Fruit fly (Drosophila melanogaster) whole organism: Measurements from ENCODE around the gene SWIP.

Experiments
- CG8478 ChIP-seq: fragments of >200 bp; optimal IDR thresholded peaks from 2 replicates; lab custom pipeline; 2018; ENCODE audit warnings: inconsistent platforms
- Dll ChIP-seq: fragments of >200 bp; optimal IDR thresholded peaks from 2 replicates; lab custom pipeline; 2017
- EcR ChIP-seq, 2 experiments: fragments of >200 bp; optimal IDR thresholded peaks; 2 replicates each; lab custom pipeline; 2017; ENCODE audit warnings: missing biosample characterization in 2 of 2, missing genetic modification characterization in 2 of 2, missing genetic modification reagents in 2 of 2
- pan ChIP-seq: fragments of >200 bp; optimal IDR thresholded peaks from 2 replicates; lab custom pipeline; 2017
- psq ChIP-seq: fragments of >200 bp; optimal IDR thresholded peaks from 2 replicates; lab custom pipeline; 2017
- usp ChIP-seq: fragments of >200 bp; optimal IDR thresholded peaks from 2 replicates; lab custom pipeline; 2017; ENCODE audit warnings: missing biosample characterization, missing genetic modification characterization, mixed read lengths

- TF ChIP-seq EcR (GFP tag; optimal IDR thresholded peaks at IDR 0.05; lab: Kevin White, UChicago) = no peak
- TF ChIP-seq pan (lab: Kevin White, UChicago) = no peak
- no peak for TF ChIP-seq psq (lab: Kevin White, UChicago)
- TF ChIP-seq Dll (lab: Kevin White, UChicago) = no peak
- no peak for TF ChIP-seq CG8478 (lab: Kevin White, UChicago)
- TF ChIP-seq usp = no peak
Observed at dm6 chrX:16281305-16281704, 32.2 kb upstream of the SWIP start.
